Worm (Caenorhabditis elegans) whole organism, early embryonic: Measurements from ENCODE around the gene fzr-1.

Experiments
- F13C5.2 ChIP-seq: sonication (generic microtip); optimal IDR thresholded peaks from 2 replicates; lab custom pipeline; 2017; ENCODE audit warnings: mild to moderate bottlenecking, missing genetic modification characterization, inconsistent platforms, missing compliant biosample characterization
- ama-1 ChIP-seq: fragments of 150-350 bp; optimal IDR thresholded peaks from 2 replicates; lab custom pipeline; 2014
- flt-1 ChIP-seq: fragments of 200-800 bp; sonication (Bioruptor generic); IDR thresholded peaks from 2 replicates; pipeline ENCODE4 v1.3.6; 2022; ENCODE audit warnings: missing genetic modification characterization, missing compliant biosample characterization
- hmg-4 ChIP-seq: fragments of 200-800 bp; sonication (Bioruptor generic); optimal IDR thresholded peaks from 2 replicates; lab custom pipeline; 2018; ENCODE audit warnings: mild to moderate bottlenecking, missing genetic modification characterization, missing compliant biosample characterization
- hnd-1 ChIP-seq: sonication (generic microtip); optimal IDR thresholded peaks from 2 replicates; lab custom pipeline; 2016; ENCODE audit warnings: missing genetic modification characterization, missing compliant biosample characterization
- pes-1 ChIP-seq: fragments of 200-800 bp; sonication (Bioruptor generic); IDR thresholded peaks from 2 replicates; pipeline ENCODE4 v1.3.6; 2022; ENCODE audit warnings: missing genetic modification reagents, missing genetic modification characterization, missing compliant biosample characterization
- sea-1 ChIP-seq: fragments of 200-800 bp; sonication (Bioruptor generic); conservative IDR thresholded peaks from 2 replicates; pipeline ENCODE4 v1.3.6; 2022; ENCODE audit warnings: missing genetic modification characterization, missing compliant biosample characterization

- TF ChIP-seq pes-1 (GFP tag; lab: Robert Waterston, UW) (no peak), flt-1 (no peak), sea-1 (GFP tag; lab: Robert Waterston, UW) (no peak), F13C5.2 (tag; lab: Kevin White, UChicago) (no peak), ama-1 (lab: Kevin White, UChicago) (no peak), hmg-4 (GFP tag; lab: Kevin White, UChicago) (no peak), hnd-1 (tag; lab: Kevin White, UChicago) (no peak)
These were observed 47.6 kb upstream of the fzr-1 start, which contains the start of gene nlp-11 for ce11 chrII:9691839-9692238.
